Worm (Caenorhabditis elegans): ENCODE measurements around the gene del-7.

The del-7 gene

ce11 chrIV:7722806-7723205 lies 37.4 kb upstream of the del-7 start, which contains the start of gene C50F7.6:
TSS of gene C50F7.6 (minus strand) at chrIV:7723199.
- TF ChIP-seq elt-1 (tag; optimal IDR thresholded peaks at IDR 0.05) (no peak), unc-55 (GFP tag; optimal IDR thresholded peaks at IDR 0.05) (no peak)

- TF ChIP-seq elt-3 (tag; optimal IDR thresholded peaks at IDR 0.05), result no peak
- TF ChIP-seq peb-1 (tag; optimal IDR thresholded peaks at IDR 0.05), result no peak
- TF ChIP-seq F13H6.1 (tag; optimal IDR thresholded peaks at IDR 0.05), result peak; percentile 24
- peak; percentile 48 for TF ChIP-seq mab-5 (tag; optimal IDR thresholded peaks at IDR 0.05)
- peak in 1 of 2 experiments; percentile 20 for TF ChIP-seq lsy-2 (tag; optimal IDR thresholded peaks at IDR 0.05)
- no peak for TF ChIP-seq nhr-10 (tag; optimal IDR thresholded peaks at IDR 0.05)
- TF ChIP-seq dmd-4 (tag; optimal IDR thresholded peaks at IDR 0.05), result no peak
- TF ChIP-seq unc-39 (tag; optimal IDR thresholded peaks at IDR 0.05), result no peak
- no peak for TF ChIP-seq nhr-12 (tag; optimal IDR thresholded peaks at IDR 0.05)
- no peak for TF ChIP-seq unc-62 (GFP tag; optimal IDR thresholded peaks at IDR 0.05)
- TF ChIP-seq gmeb-1 (tag; optimal IDR thresholded peaks at IDR 0.05), result no peak
Observed at ce11 chrIV:7723555-7723954, 36.7 kb upstream of the del-7 start.

DNA sequence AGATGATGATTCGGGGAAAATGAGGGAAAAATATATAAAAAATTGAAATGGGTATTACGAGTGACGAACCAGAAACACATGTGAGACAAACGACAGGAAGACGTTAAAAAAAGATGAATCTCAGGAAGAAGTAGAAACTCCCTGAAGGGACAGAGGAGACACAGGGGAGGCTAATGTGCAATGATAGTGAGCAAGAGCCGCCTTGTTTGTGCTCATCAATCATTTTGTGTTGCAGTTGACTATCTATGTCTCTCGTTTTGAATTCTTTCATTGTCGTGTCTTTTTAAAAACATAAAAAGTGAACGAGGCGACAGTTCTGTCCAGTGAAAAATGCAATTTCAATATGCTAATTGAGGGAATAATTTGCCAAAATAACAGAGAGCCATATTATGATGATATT lies 35.3 kb upstream of the del-7 start:
- peak; percentile 32 for TF ChIP-seq unc-55 (GFP tag; optimal IDR thresholded peaks at IDR 0.05)
- TF ChIP-seq mab-5 (tag; optimal IDR thresholded peaks at IDR 0.05), result peak; percentile 64
- no peak for TF ChIP-seq nhr-10 (tag; optimal IDR thresholded peaks at IDR 0.05)
- TF ChIP-seq R02D3.7 (tag; optimal IDR thresholded peaks at IDR 0.05), result no peak

ce11 chrIV:7726325-7726724 lies 33.9 kb upstream of the del-7 start, which contains the start of gene C50F7.5:
TSS of gene C50F7.5 (plus strand) at chrIV:7726719.
- TF ChIP-seq nhr-6 (tag; optimal IDR thresholded peaks at IDR 0.05), result no peak
- TF ChIP-seq alr-1 (tag; optimal IDR thresholded peaks at IDR 0.05), result no peak
- no peak for TF ChIP-seq aly-2 (tag; optimal IDR thresholded peaks at IDR 0.05)
- TF ChIP-seq mdl-1 (tag; optimal IDR thresholded peaks at IDR 0.05), result no peak
- TF ChIP-seq fos-1 (tag; optimal IDR thresholded peaks at IDR 0.05), result peak; percentile 71
- no peak for TF ChIP-seq lin-39 (tag; optimal IDR thresholded peaks at IDR 0.05)

DNA sequence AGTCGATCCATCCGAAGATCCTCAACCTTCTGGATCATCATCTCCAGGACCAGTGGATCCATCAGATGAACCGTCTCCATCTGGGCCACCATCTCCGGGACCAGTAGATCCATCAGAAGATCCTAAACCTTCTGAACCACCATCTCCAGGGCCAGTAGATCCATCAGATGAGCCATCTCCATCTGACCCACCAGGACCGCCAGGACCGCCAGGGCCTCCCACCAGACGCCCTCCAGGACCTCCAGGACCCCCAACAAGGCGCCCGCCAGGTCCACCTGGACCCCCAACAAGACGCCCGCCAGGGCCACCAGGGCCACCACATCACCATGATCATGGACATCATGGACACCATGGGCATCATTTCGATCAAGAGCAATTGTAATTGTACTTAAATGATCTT lies 33.0 kb upstream of the del-7 start:
- no peak for TF ChIP-seq R02D3.7 (tag; optimal IDR thresholded peaks at IDR 0.05)
- TF ChIP-seq ceh-16 (tag; optimal IDR thresholded peaks at IDR 0.05), result no peak
- TF ChIP-seq sem-4 (tag; optimal IDR thresholded peaks at IDR 0.05), result no peak
- TF ChIP-seq lin-39 (tag; optimal IDR thresholded peaks at IDR 0.05), result no peak
- no peak for TF ChIP-seq F13H6.1 (tag; optimal IDR thresholded peaks at IDR 0.05)
- no peak for TF ChIP-seq lin-11 (tag; optimal IDR thresholded peaks at IDR 0.05)
- TF ChIP-seq ztf-4 (tag; optimal IDR thresholded peaks at IDR 0.05), result no peak
- no peak for TF ChIP-seq zag-1 (tag; optimal IDR thresholded peaks at IDR 0.05)

DNA sequence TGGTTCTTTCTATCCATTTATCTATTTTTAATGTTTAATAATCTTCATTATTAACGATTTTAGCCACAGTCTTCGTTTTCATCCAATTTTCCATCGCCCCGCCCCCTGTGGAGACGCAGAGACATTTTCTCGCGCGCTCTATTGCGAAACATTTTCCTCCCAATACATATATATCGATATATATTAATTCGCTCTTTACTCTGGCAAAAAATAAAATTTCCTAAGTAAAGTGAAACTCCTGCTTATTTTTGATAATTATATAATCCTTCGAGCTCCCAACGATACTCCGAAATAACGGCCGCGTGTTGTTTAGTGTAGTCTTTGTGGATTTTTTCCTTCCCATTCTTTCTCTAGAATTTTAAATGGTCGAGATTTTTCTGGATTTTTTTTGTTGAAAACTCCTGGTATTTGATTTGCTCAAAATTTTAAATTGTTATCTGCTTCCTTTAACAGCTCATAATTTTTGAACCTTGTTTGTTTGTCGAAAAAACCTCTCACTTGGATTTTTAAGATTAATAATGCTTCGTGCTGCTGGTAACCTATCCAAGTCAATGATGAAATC lies 31.7 kb upstream of the del-7 start, which contains the start of gene sucg-1:
sucg-1 (plus strand) TSS at position 512 of the 562 bp plus-strand sequence.
- TF ChIP-seq ceh-16 (tag; optimal IDR thresholded peaks at IDR 0.05) (no peak), unc-55 (GFP tag; optimal IDR thresholded peaks at IDR 0.05) (peak; percentile 50)

- no peak for TF ChIP-seq crh-2 (tag; optimal IDR thresholded peaks at IDR 0.05)
- TF ChIP-seq peb-1 (tag; optimal IDR thresholded peaks at IDR 0.05), result no peak
- no peak for TF ChIP-seq elt-1 (tag; optimal IDR thresholded peaks at IDR 0.05)
- TF ChIP-seq lsy-2 (tag; optimal IDR thresholded peaks at IDR 0.05), result no peak
- TF ChIP-seq ztf-4 (tag; optimal IDR thresholded peaks at IDR 0.05), result no peak
- no peak for TF ChIP-seq F13H6.1 (tag; optimal IDR thresholded peaks at IDR 0.05)
- TF ChIP-seq R02D3.7 (tag; optimal IDR thresholded peaks at IDR 0.05), result no peak
- no peak for TF ChIP-seq nhr-77 (tag; optimal IDR thresholded peaks at IDR 0.05)
- TF ChIP-seq nhr-11 (tag; optimal IDR thresholded peaks at IDR 0.05), result no peak
- no peak for TF ChIP-seq zag-1 (tag; optimal IDR thresholded peaks at IDR 0.05)
Observed at ce11 chrIV:7731960-7732359, 28.3 kb upstream of the del-7 start, which contains the start of the genes C50F7.9 and C50F7.3. TSS of gene C50F7.9 (minus strand) at chrIV:7732060. TSS of gene C50F7.3 (plus strand) at chrIV:7732329.

DNA sequence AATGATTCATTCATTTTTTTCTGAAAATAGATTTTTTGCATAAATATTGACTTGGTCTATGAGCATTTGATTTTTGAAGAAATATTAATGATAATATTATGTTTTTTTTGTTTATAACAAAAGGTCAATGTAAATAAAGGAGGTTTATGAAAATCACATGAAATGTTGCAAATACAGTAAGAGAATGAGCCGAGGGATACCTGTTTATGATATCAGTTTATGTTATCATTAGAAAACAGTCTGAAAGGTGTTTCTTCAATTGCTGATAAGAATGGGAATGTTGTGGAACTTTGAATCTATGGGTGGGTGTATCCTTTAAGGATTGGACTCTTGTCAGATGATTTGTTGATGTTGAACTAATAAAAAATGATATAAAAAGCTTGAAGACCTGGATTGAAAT lies 26.0 kb upstream of the del-7 start:
- TF ChIP-seq lin-13 (GFP tag; optimal IDR thresholded peaks at IDR 0.05) (no peak), mdl-1 (tag; optimal IDR thresholded peaks at IDR 0.05) (no peak), peb-1 (tag; optimal IDR thresholded peaks at IDR 0.05) (no peak)

All from whole organism, L2 larva.